Fruit fly (Drosophila melanogaster): ENCODE data around the gene Saf-B.
A peak's percentile ranks its signal among the peaks of the same experiment; 100 is the strongest.

Saf-B gene

dm6 chr3R:24859701-24860100 lies 42.4 kb downstream of the Saf-B start, which contains the start of gene ppk22:
Gene ppk22, minus strand, starts transcription at chr3R:24859801.
- no peak for TF ChIP-seq cic (GFP tag; optimal IDR thresholded peaks at IDR 0.05)
- TF ChIP-seq kay (GFP tag; ENCODE audit: borderline replicate concordance) = no peak
- no peak for TF ChIP-seq Mnt (GFP tag; optimal IDR thresholded peaks at IDR 0.05)
- no peak for TF ChIP-seq bab1 (GFP tag; optimal IDR thresholded peaks at IDR 0.05)
- no peak for TF ChIP-seq pad (GFP tag; optimal IDR thresholded peaks at IDR 0.05)
- no peak for TF ChIP-seq Hr96 (GFP tag; optimal IDR thresholded peaks at IDR 0.05)
- TF ChIP-seq toe (GFP tag; optimal IDR thresholded peaks at IDR 0.05) = no peak
- TF ChIP-seq CG33017 (tag; optimal IDR thresholded peaks at IDR 0.05) = no peak
- TF ChIP-seq CG14711 (tag; optimal IDR thresholded peaks at IDR 0.05) = no peak
- no peak for TF ChIP-seq CG7045 (GFP tag; optimal IDR thresholded peaks at IDR 0.05)
- TF ChIP-seq tj (GFP tag; optimal IDR thresholded peaks at IDR 0.05) = no peak
- TF ChIP-seq CG1620 (GFP tag; optimal IDR thresholded peaks at IDR 0.05) = no peak

- TF ChIP-seq cnc (optimal IDR thresholded peaks at IDR 0.05) = peak in 1 of 2 experiments; percentile 42
- no peak for TF ChIP-seq CG14711 (tag; optimal IDR thresholded peaks at IDR 0.05)
- TF ChIP-seq Crg-1 (GFP tag; optimal IDR thresholded peaks at IDR 0.05) = no peak
- TF ChIP-seq toe (GFP tag; optimal IDR thresholded peaks at IDR 0.05) = no peak
- TF ChIP-seq pad (GFP tag; optimal IDR thresholded peaks at IDR 0.05) = no peak
- no peak for TF ChIP-seq Mnt (GFP tag; optimal IDR thresholded peaks at IDR 0.05)
- TF ChIP-seq CG7101 (tag; optimal IDR thresholded peaks at IDR 0.05) = no peak
- no peak for TF ChIP-seq CG33017 (tag; optimal IDR thresholded peaks at IDR 0.05)
- no peak for TF ChIP-seq CG5204 (GFP tag; optimal IDR thresholded peaks at IDR 0.05)
- TF ChIP-seq tj (GFP tag; optimal IDR thresholded peaks at IDR 0.05) = no peak
- TF ChIP-seq ovo (GFP tag; optimal IDR thresholded peaks at IDR 0.05) = peak; percentile 48
Measured at dm6 chr3R:24860316-24860826, 43.1 kb downstream of the Saf-B start, which contains the start of gene CG13639. Gene CG13639, minus strand, starts transcription at chr3R:24860366.

- TF ChIP-seq Mnt (GFP tag; optimal IDR thresholded peaks at IDR 0.05) (no peak), kay (GFP tag; ENCODE audit: borderline replicate concordance) (no peak), Clk (GFP tag; optimal IDR thresholded peaks at IDR 0.05) (no peak), CG11617 (GFP tag; optimal IDR thresholded peaks at IDR 0.05) (no peak), Crg-1 (GFP tag; optimal IDR thresholded peaks at IDR 0.05) (no peak), ovo (GFP tag; optimal IDR thresholded peaks at IDR 0.05) (no peak), CG33017 (tag; optimal IDR thresholded peaks at IDR 0.05) (no peak), pad (GFP tag; optimal IDR thresholded peaks at IDR 0.05) (no peak), CG12768 (GFP tag; optimal IDR thresholded peaks at IDR 0.05) (no peak), CG7045 (GFP tag; optimal IDR thresholded peaks at IDR 0.05) (no peak), cic (GFP tag; optimal IDR thresholded peaks at IDR 0.05) (no peak), cnc (optimal IDR thresholded peaks at IDR 0.05) (no peak)
Measured at dm6 chr3R:24862065-24862464, 44.8 kb downstream of the Saf-B start, which contains the start of gene CG13640. Gene CG13640, minus strand, starts transcription at chr3R:24862165.

dm6 chr3R:24862574-24863089 lies 45.4 kb downstream of the Saf-B start, which contains the start of gene CG7016:
Gene CG7016, plus strand, starts transcription at chr3R:24862931.
- TF ChIP-seq toe (GFP tag; optimal IDR thresholded peaks at IDR 0.05) (no peak), CG33017 (tag; optimal IDR thresholded peaks at IDR 0.05) (no peak), ovo (GFP tag; optimal IDR thresholded peaks at IDR 0.05) (no peak), CG12768 (GFP tag; optimal IDR thresholded peaks at IDR 0.05) (no peak), CG7101 (tag; optimal IDR thresholded peaks at IDR 0.05) (no peak), cic (GFP tag; optimal IDR thresholded peaks at IDR 0.05) (no peak), Crg-1 (GFP tag; optimal IDR thresholded peaks at IDR 0.05) (no peak), tj (GFP tag; optimal IDR thresholded peaks at IDR 0.05) (no peak), CG7045 (GFP tag; optimal IDR thresholded peaks at IDR 0.05) (no peak), Mnt (GFP tag; optimal IDR thresholded peaks at IDR 0.05) (no peak), bab1 (GFP tag; optimal IDR thresholded peaks at IDR 0.05) (no peak), CG5204 (GFP tag; optimal IDR thresholded peaks at IDR 0.05) (no peak)

- TF ChIP-seq CG7045 (GFP tag; optimal IDR thresholded peaks at IDR 0.05) = no peak
- TF ChIP-seq Clk (GFP tag; optimal IDR thresholded peaks at IDR 0.05) = no peak
- TF ChIP-seq toe (GFP tag; optimal IDR thresholded peaks at IDR 0.05) = no peak
- no peak for TF ChIP-seq bab1 (GFP tag; optimal IDR thresholded peaks at IDR 0.05)
- no peak for TF ChIP-seq cic (GFP tag; optimal IDR thresholded peaks at IDR 0.05)
- TF ChIP-seq ovo (GFP tag; optimal IDR thresholded peaks at IDR 0.05) = no peak
- TF ChIP-seq CG11617 (GFP tag; optimal IDR thresholded peaks at IDR 0.05) = no peak
- no peak for TF ChIP-seq tj (GFP tag; optimal IDR thresholded peaks at IDR 0.05)
- no peak for TF ChIP-seq kay (GFP tag; ENCODE audit: borderline replicate concordance)
- TF ChIP-seq Crg-1 (GFP tag; optimal IDR thresholded peaks at IDR 0.05) = no peak
- TF ChIP-seq CG5204 (GFP tag; optimal IDR thresholded peaks at IDR 0.05) = no peak
- TF ChIP-seq pad (GFP tag; optimal IDR thresholded peaks at IDR 0.05) = no peak
- TF ChIP-seq cnc (optimal IDR thresholded peaks at IDR 0.05) = no peak
- TF ChIP-seq Hr96 (GFP tag; optimal IDR thresholded peaks at IDR 0.05) = no peak
- no peak for TF ChIP-seq CG33017 (tag; optimal IDR thresholded peaks at IDR 0.05)
Measured at dm6 chr3R:24863894-24864293, 46.6 kb downstream of the Saf-B start.

dm6 chr3R:24864719-24865400 lies 47.6 kb downstream of the Saf-B start, which contains the start of the genes Srg1 and Elal:
Gene Srg1, minus strand, starts transcription at chr3R:24864732.
Gene Elal, plus strand, starts transcription at chr3R:24865350.
- peak; percentile 27 for TF ChIP-seq tj (GFP tag; optimal IDR thresholded peaks at IDR 0.05)
- TF ChIP-seq CG12768 (GFP tag; optimal IDR thresholded peaks at IDR 0.05) = peak; percentile 16
- TF ChIP-seq CG14711 (tag; optimal IDR thresholded peaks at IDR 0.05) = peak; percentile 32
- TF ChIP-seq cnc (optimal IDR thresholded peaks at IDR 0.05) = no peak
- TF ChIP-seq kay (GFP tag; ENCODE audit: borderline replicate concordance) = no peak
- peak; percentile 70 for TF ChIP-seq CG33017 (tag; optimal IDR thresholded peaks at IDR 0.05)
- TF ChIP-seq bab1 (GFP tag; optimal IDR thresholded peaks at IDR 0.05) = no peak
- TF ChIP-seq toe (GFP tag; optimal IDR thresholded peaks at IDR 0.05) = no peak
- no peak for TF ChIP-seq CG7045 (GFP tag; optimal IDR thresholded peaks at IDR 0.05)
- TF ChIP-seq CG1620 (GFP tag; optimal IDR thresholded peaks at IDR 0.05) = no peak
- TF ChIP-seq CG11617 (GFP tag; optimal IDR thresholded peaks at IDR 0.05) = peak; percentile 6
- TF ChIP-seq Hr96 (GFP tag; optimal IDR thresholded peaks at IDR 0.05) = no peak
- peak; percentile 50 for TF ChIP-seq Mnt (GFP tag; optimal IDR thresholded peaks at IDR 0.05)
- TF ChIP-seq ovo (GFP tag; optimal IDR thresholded peaks at IDR 0.05) = no peak
- TF ChIP-seq cic (GFP tag; optimal IDR thresholded peaks at IDR 0.05) = peak; percentile 68
- TF ChIP-seq CG5204 (GFP tag; optimal IDR thresholded peaks at IDR 0.05) = no peak
- TF ChIP-seq pad (GFP tag; optimal IDR thresholded peaks at IDR 0.05) = no peak
- TF ChIP-seq Clk (GFP tag; optimal IDR thresholded peaks at IDR 0.05) = no peak
- no peak for TF ChIP-seq Crg-1 (GFP tag; optimal IDR thresholded peaks at IDR 0.05)
- peak; percentile 65 for TF ChIP-seq CG7101 (tag; optimal IDR thresholded peaks at IDR 0.05)
